Worm (Caenorhabditis elegans) whole organism, mixed stage, embryonic: ENCODE measurements around the gene R02D5.7.

Experiments
- blmp-1 ChIP-seq: fragments of 150-350 bp; optimal IDR thresholded peaks from 2 replicates; lab custom pipeline; 2014; ENCODE audit warnings: missing biosample characterization, missing genetic modification characterization
- ces-1 ChIP-seq: fragments of 150-350 bp; optimal IDR thresholded peaks from 2 replicates; lab custom pipeline; 2014; ENCODE audit warnings: missing biosample characterization, missing genetic modification reagents, missing genetic modification characterization
- cnd-1 ChIP-seq: fragments of 200-800 bp; sonication (Bioruptor generic); optimal IDR thresholded peaks from 2 replicates; lab custom pipeline; 2018; ENCODE audit warnings: mild to moderate bottlenecking, missing genetic modification characterization, missing compliant biosample characterization
- lin-13 ChIP-seq: fragments of 150-350 bp; optimal IDR thresholded peaks from 2 replicates; lab custom pipeline; 2014; ENCODE audit warnings: missing biosample characterization, missing genetic modification characterization
- lsy-2 ChIP-seq: fragments of 150-350 bp; optimal IDR thresholded peaks from 2 replicates; lab custom pipeline; 2014; ENCODE audit warnings: missing biosample characterization, missing genetic modification characterization
- mep-1 ChIP-seq: fragments of 150-350 bp; optimal IDR thresholded peaks from 2 replicates; lab custom pipeline; 2017; ENCODE audit warnings: missing biosample characterization, missing genetic modification reagents, missing genetic modification characterization, inconsistent platforms
- nhr-12 ChIP-seq: fragments of 150-350 bp; optimal IDR thresholded peaks from 2 replicates; lab custom pipeline; 2014; ENCODE audit warnings: missing biosample characterization, missing genetic modification characterization
- nhr-2 ChIP-seq: fragments of 150-350 bp; optimal IDR thresholded peaks from 2 replicates; lab custom pipeline; 2014; ENCODE audit warnings: missing biosample characterization, missing genetic modification characterization
- nhr-237 ChIP-seq: fragments of 150-350 bp; optimal IDR thresholded peaks from 2 replicates; lab custom pipeline; 2014; ENCODE audit warnings: missing biosample characterization, missing genetic modification characterization
- nhr-28 ChIP-seq: fragments of 150-350 bp; optimal IDR thresholded peaks from 2 replicates; lab custom pipeline; 2014; ENCODE audit warnings: missing biosample characterization, missing genetic modification characterization
- unc-62 ChIP-seq: fragments of 150-350 bp; optimal IDR thresholded peaks from 2 replicates; lab custom pipeline; 2014; ENCODE audit warnings: missing biosample characterization, missing genetic modification reagents, missing genetic modification characterization
- ztf-11 ChIP-seq: fragments of 150-350 bp; optimal IDR thresholded peaks from 2 replicates; lab custom pipeline; 2014; ENCODE audit warnings: missing biosample characterization, missing genetic modification characterization

DNA sequence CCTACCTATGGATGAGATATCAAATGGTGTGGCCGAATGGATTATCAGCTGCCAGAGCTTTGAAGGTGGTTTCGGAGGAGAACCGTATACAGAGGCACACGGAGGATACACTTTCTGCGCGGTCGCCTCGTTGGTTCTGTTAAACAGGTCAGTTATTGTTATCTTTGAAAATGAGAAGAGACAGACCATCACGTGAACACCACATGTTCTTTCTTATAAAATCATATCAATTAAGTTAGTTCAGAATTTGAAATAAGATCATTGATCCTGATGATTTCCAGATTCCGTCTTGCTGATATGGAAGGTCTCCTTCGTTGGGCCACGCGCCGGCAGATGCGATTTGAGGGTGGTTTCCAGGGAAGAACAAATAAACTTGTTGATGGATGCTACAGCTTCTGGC lies 32.6 kb downstream of the R02D5.7 start:
- TF ChIP-seq cnd-1 (tag; lab: Kevin White, UChicago) (no peak), lsy-2 (tag; lab: Kevin White, UChicago) (no peak), mep-1 (no peak), nhr-237 (no peak), nhr-28 (no peak), blmp-1 (no peak), lin-13 (tag; lab: Kevin White, UChicago) (no peak), unc-62 (GFP tag; lab: Kevin White, UChicago) (no peak), nhr-12 (tag; lab: Kevin White, UChicago) (no peak), ces-1 (no peak), ztf-11 (tag; lab: Kevin White, UChicago) (no peak), nhr-2 (no peak)
